Fruit fly (Drosophila melanogaster) whole organism: ENCODE data around the gene CG42680.

Experiments
- CG8478 ChIP-seq: fragments of >200 bp; optimal IDR thresholded peaks from 2 replicates; lab custom pipeline; 2018; ENCODE audit warnings: inconsistent platforms
- Dll ChIP-seq: fragments of >200 bp; optimal IDR thresholded peaks from 2 replicates; lab custom pipeline; 2017
- EcR ChIP-seq, 2 experiments: fragments of >200 bp; optimal IDR thresholded peaks; 2 replicates each; lab custom pipeline; 2017; ENCODE audit warnings: missing biosample characterization in 2 of 2, missing genetic modification characterization in 2 of 2, missing genetic modification reagents in 2 of 2
- pan ChIP-seq: fragments of >200 bp; optimal IDR thresholded peaks from 2 replicates; lab custom pipeline; 2017
- psq ChIP-seq: fragments of >200 bp; optimal IDR thresholded peaks from 2 replicates; lab custom pipeline; 2017
- usp ChIP-seq: fragments of >200 bp; optimal IDR thresholded peaks from 2 replicates; lab custom pipeline; 2017; ENCODE audit warnings: missing biosample characterization, missing genetic modification characterization, mixed read lengths

CG42680 gene

DNA sequence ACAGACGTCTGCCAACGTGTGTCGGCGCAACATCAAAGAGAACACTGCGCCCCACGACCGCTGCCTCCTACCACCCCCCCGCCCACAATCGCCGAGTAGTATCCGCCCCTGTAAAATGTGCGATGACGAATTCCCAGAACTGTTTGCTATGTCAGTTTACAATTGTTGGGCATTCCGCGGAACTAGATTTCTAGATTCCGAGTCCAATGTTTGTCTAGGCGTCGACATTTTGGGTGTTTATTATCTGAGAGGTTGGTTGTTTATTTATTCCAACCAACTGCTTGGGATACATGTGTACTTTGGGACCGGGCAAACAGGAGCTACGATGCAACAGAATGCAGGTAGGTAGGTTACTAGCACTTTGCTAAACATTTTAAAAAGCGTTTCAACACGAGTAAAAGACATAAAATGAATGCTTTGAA lies 42.7 kb downstream of the CG42680 start:
- no peak for TF ChIP-seq Dll (lab: Kevin White, UChicago)
- no peak for TF ChIP-seq psq (lab: Kevin White, UChicago)
- no peak for TF ChIP-seq EcR (GFP tag; optimal IDR thresholded peaks at IDR 0.05; lab: Kevin White, UChicago)
- no peak for TF ChIP-seq pan (lab: Kevin White, UChicago)
- no peak for TF ChIP-seq usp (GFP tag; lab: Kevin White, UChicago)
- no peak for TF ChIP-seq CG8478 (lab: Kevin White, UChicago)

DNA sequence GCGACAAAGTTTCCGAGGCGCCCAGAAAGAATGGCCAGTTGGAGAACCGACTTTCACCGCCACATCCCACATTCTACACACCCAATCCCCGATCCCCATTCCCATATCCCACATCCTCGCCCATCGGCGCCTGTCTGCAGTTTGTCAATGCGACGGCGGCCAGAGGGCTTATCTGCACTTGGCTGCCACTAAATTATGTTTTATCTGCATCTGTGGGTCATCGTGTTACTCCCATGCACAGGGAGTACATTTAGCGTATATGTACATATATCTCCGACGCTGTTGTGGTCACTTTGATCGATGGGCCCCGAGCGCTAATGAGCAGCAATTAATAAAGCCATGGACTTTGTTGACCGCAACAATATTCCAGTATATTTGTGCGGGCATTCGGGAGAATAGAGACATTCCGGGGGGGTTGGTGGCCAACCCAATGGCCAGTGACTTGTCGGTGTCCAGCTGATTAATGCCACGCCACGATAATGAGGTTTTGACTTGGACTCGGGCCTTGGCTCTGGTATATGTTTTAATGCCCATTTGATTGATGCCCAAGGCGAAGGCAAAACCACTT lies 47.4 kb downstream of the CG42680 start:
- TF ChIP-seq usp (GFP tag; lab: Kevin White, UChicago) (no peak), CG8478 (lab: Kevin White, UChicago) (no peak), EcR (GFP tag; optimal IDR thresholded peaks at IDR 0.05; lab: Kevin White, UChicago) (no peak), psq (lab: Kevin White, UChicago) (no peak), pan (lab: Kevin White, UChicago) (no peak), Dll (lab: Kevin White, UChicago) (no peak)

DNA sequence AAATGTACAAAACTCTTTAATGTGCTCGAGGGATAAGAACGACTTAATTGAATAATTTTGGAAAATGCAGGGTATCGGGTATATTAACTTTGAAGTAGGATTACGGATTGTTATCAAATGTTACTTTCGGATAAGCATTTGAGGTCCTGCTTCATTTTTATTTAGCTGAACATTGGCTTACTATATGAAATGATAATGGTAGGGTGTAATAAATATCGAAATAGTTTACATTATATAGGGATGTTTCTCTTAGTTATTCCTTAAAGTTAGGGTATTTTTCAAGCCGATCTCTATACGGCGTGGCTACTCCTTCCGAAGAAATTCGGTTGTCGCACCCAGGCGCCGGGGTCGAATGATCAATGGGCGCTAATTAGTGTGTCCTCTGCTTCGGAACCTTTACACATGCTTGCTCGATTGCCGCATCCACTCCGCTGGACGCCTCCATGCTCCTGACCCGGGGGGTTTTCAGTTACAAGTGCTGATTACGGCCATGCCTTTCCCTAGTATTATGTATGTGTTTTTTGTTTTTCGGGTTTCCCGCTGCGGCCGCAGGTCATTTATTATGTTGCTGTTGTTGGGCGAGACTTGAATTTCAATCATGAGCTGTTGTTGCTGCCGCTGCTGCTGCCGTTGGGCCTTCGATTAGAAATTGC lies 48.0 kb downstream of the CG42680 start:
- TF ChIP-seq psq (lab: Kevin White, UChicago) (no peak), CG8478 (lab: Kevin White, UChicago) (no peak), Dll (lab: Kevin White, UChicago) (no peak), usp (GFP tag; lab: Kevin White, UChicago) (no peak), pan (lab: Kevin White, UChicago) (no peak), EcR (GFP tag; optimal IDR thresholded peaks at IDR 0.05; lab: Kevin White, UChicago) (no peak)

dm6 chr2L:14538853-14539358 lies 49.1 kb downstream of the CG42680 start:
- TF ChIP-seq pan (lab: Kevin White, UChicago) (no peak), Dll (lab: Kevin White, UChicago) (no peak), EcR (GFP tag; optimal IDR thresholded peaks at IDR 0.05; lab: Kevin White, UChicago) (no peak), usp (GFP tag; lab: Kevin White, UChicago) (no peak), psq (lab: Kevin White, UChicago) (no peak), CG8478 (lab: Kevin White, UChicago) (no peak)
